Fruit fly (Drosophila melanogaster): ENCODE results near the gene CG7840.
A peak's percentile ranks its signal among the peaks of the same experiment; 100 is the strongest.

Gene CG7840

DNA sequence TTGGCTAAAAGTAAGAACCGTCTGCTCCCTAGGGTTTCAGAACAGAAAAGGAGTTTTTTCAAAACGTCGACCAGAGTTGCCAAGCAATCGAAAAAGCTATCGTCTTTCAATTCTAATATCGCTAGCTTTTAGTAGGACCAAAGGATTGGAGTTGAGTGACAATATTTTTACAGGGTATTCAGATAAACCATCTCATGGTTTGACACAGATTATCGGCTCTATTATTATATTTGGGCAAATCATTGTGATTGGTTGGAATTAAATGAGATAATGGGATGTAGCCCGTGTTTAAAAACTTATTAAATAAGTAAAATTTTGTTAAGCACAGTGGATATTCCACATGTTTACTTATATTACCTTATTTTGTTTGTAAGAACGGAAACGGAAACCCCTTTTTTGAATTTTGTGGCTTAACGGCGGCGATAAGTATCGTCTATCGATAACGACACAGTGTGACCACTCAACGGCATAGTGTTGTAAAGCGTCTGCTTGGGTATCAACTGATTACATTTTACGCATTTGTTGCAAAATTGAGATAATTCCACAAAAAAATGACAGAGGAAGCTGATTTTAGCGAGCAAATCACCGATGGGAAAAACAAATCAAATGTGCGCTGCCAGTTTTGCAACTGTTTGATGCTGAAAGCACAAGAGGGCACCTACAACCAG, 14.6 kb downstream of the CG7840 start, which contains the start of the genes mtsh and strat (continued):
- no peak for TF ChIP-seq D (optimal IDR thresholded peaks at IDR 0.05)
- TF ChIP-seq D (GFP tag; optimal IDR thresholded peaks at IDR 0.05): peak; percentile 53
- no peak for TF ChIP-seq sens-2 (GFP tag; IDR thresholded peaks at IDR 0.05)
- no peak for TF ChIP-seq nau (GFP tag; optimal IDR thresholded peaks at IDR 0.05)
- TF ChIP-seq sna (GFP tag; IDR thresholded peaks at IDR 0.05; ENCODE audit: partially characterized antibody): no peak; the same call in none of the 2 replicates
- peak; percentile 39 for TF ChIP-seq CG8281 (tag; optimal IDR thresholded peaks at IDR 0.05)
- TF ChIP-seq hb (GFP tag; IDR thresholded peaks at IDR 0.05; ENCODE audit: partially characterized antibody): no peak
- TF ChIP-seq Mad (GFP tag; optimal IDR thresholded peaks at IDR 0.05): peak; percentile 45
- TF ChIP-seq Asciz (GFP tag; optimal IDR thresholded peaks at IDR 0.05): peak; percentile 70
- TF ChIP-seq org-1 (GFP tag; optimal IDR thresholded peaks at IDR 0.05): peak; percentile 8
- peak; percentile 21 for TF ChIP-seq tap (tag; optimal IDR thresholded peaks at IDR 0.05)
- TF ChIP-seq CG9817 (tag; optimal IDR thresholded peaks at IDR 0.05): peak; percentile 30
- peak; percentile 9; the same call in 1 of the 2 replicates for TF ChIP-seq CG14014 (GFP tag; IDR thresholded peaks at IDR 0.05)
- peak; percentile 30 for TF ChIP-seq slou (GFP tag; optimal IDR thresholded peaks at IDR 0.05)
- peak; percentile 21 for TF ChIP-seq slp2 (GFP tag; optimal IDR thresholded peaks at IDR 0.05)
- peak; percentile 33; the same call in 1 of the 2 replicates for TF ChIP-seq CG6272 (GFP tag; IDR thresholded peaks at IDR 0.05)
- peak; percentile 74 for TF ChIP-seq Myb (GFP tag; optimal IDR thresholded peaks at IDR 0.05)
- peak; percentile 45 for TF ChIP-seq fd3F (GFP tag; optimal IDR thresholded peaks at IDR 0.05)
- TF ChIP-seq CG2712 (tag; optimal IDR thresholded peaks at IDR 0.05): peak; percentile 70
- peak; percentile 86 for TF ChIP-seq CG7271 (tag; optimal IDR thresholded peaks at IDR 0.05)
- no peak for TF ChIP-seq psq (GFP tag; optimal IDR thresholded peaks at IDR 0.05)
- peak; percentile 70 for TF ChIP-seq CG17328 (GFP tag; IDR thresholded peaks at IDR 0.05)
- TF ChIP-seq CG34224 (GFP tag; IDR thresholded peaks at IDR 0.05; ENCODE audit: partially characterized antibody): peak; percentile 59
- peak; percentile 52 for TF ChIP-seq YL-1 (GFP tag; optimal IDR thresholded peaks at IDR 0.05)
- peak; percentile 60 for TF ChIP-seq CG18262 (tag; optimal IDR thresholded peaks at IDR 0.05)
- peak; percentile 61 for TF ChIP-seq her (GFP tag; optimal IDR thresholded peaks at IDR 0.05)
- TF ChIP-seq CG18011 (GFP tag; optimal IDR thresholded peaks at IDR 0.05): no peak
- peak in 1 of 2 experiments; percentile 8 for TF ChIP-seq Pdp1 (GFP tag; optimal IDR thresholded peaks at IDR 0.05)
- TF ChIP-seq Bgb (GFP tag; IDR thresholded peaks at IDR 0.05; ENCODE audit: partially characterized antibody): peak; percentile 73
- peak; percentile 46; the same call in 1 of the 2 replicates for TF ChIP-seq sim (GFP tag; IDR thresholded peaks at IDR 0.05)
- no peak for TF ChIP-seq CG17568 (GFP tag; optimal IDR thresholded peaks at IDR 0.05)
- peak; percentile 57; the same call in 1 of the 3 replicates for TF ChIP-seq Opbp (GFP tag; IDR thresholded peaks at IDR 0.05; ENCODE audit: partially characterized antibody)
- peak; percentile 58 for TF ChIP-seq lilli (GFP tag; optimal IDR thresholded peaks at IDR 0.05)
- TF ChIP-seq ssp (GFP tag; IDR thresholded peaks at IDR 0.05): no peak
- TF ChIP-seq CG7987 (GFP tag; optimal IDR thresholded peaks at IDR 0.05): peak; percentile 84
- no peak for TF ChIP-seq hkb (optimal IDR thresholded peaks at IDR 0.05)
- TF ChIP-seq hkb (GFP tag; IDR thresholded peaks at IDR 0.05): peak; percentile 37
- peak; percentile 16 for TF ChIP-seq CG8924 (tag; optimal IDR thresholded peaks at IDR 0.05)
- TF ChIP-seq tx (GFP tag; optimal IDR thresholded peaks at IDR 0.05): no peak
- TF ChIP-seq CG13624 (GFP tag; optimal IDR thresholded peaks at IDR 0.05): peak; percentile 73
- peak; percentile 63 for TF ChIP-seq CG4854 (GFP tag; optimal IDR thresholded peaks at IDR 0.05)
- TF ChIP-seq CG17912 (GFP tag; optimal IDR thresholded peaks at IDR 0.05): no peak
- peak; percentile 55 for TF ChIP-seq CG10979 (tag; optimal IDR thresholded peaks at IDR 0.05)
- TF ChIP-seq pan (optimal IDR thresholded peaks at IDR 0.05): no peak
- peak in 1 of 2 experiments; percentile 58 for TF ChIP-seq pan (GFP tag; optimal IDR thresholded peaks at IDR 0.05 in 1 of 2, IDR thresholded peaks at IDR 0.05 in 1 of 2)
- TF ChIP-seq Hsf (GFP tag; optimal IDR thresholded peaks at IDR 0.05): peak; percentile 49
- TF ChIP-seq CG1647 (GFP tag; optimal IDR thresholded peaks at IDR 0.05): peak; percentile 18
- peak; percentile 56 for TF ChIP-seq CG12391 (tag; optimal IDR thresholded peaks at IDR 0.05)
- TF ChIP-seq trh (GFP tag; optimal IDR thresholded peaks at IDR 0.05): no peak

Measured in whole organism, embryonic.